Worm (Caenorhabditis elegans): ENCODE data around the gene K12H6.8.

The K12H6.8 gene

ce11 chrII:2859873-2860821, 32.5 kb downstream of the K12H6.8 start (continued):
- TF ChIP-seq php-3 (GFP tag; IDR thresholded peaks at IDR 0.05) (0 out of 2 replicates have a peak, but pooled peaks have one; percentile 30), D1046.2 (GFP tag; IDR thresholded peaks at IDR 0.05) (0 out of 2 replicates have a peak, but pooled peaks have one; percentile 46), zip-2 (tag; optimal IDR thresholded peaks at IDR 0.05) (no peak), hlh-11 (tag; optimal IDR thresholded peaks at IDR 0.05) (peak; percentile 1), egl-43 (GFP tag; IDR thresholded peaks at IDR 0.05) (peak; percentile 90), sdz-12 (GFP tag; optimal IDR thresholded peaks at IDR 0.05) (no peak), nhr-6 (tag; optimal IDR thresholded peaks at IDR 0.05) (no peak), T26A8.4 (GFP tag; IDR thresholded peaks at IDR 0.05) (0 out of 2 replicates have a peak, but pooled peaks have one; percentile 28)

ce11 chrII:2861385-2862099, 33.8 kb downstream of the K12H6.8 start:
- no peak for TF ChIP-seq nhr-41 (GFP tag; IDR thresholded peaks at IDR 0.05)
- TF ChIP-seq ZK337.2 (GFP tag; IDR thresholded peaks at IDR 0.05): peak; percentile 42; the same call in 1 of the 2 replicates
- peak; percentile 60; the same call in 1 of the 2 replicates for TF ChIP-seq tra-1 (GFP tag; IDR thresholded peaks at IDR 0.05)
- TF ChIP-seq lin-13 (GFP tag; optimal IDR thresholded peaks at IDR 0.05): peak; percentile 65
- TF ChIP-seq hmg-1.1 (GFP tag; IDR thresholded peaks at IDR 0.05): 0 out of 2 replicates have a peak, but pooled peaks have one; percentile 11
- TF ChIP-seq lin-1 (GFP tag; IDR thresholded peaks at IDR 0.05): peak; percentile 38; the same call in 1 of the 2 replicates
- TF ChIP-seq D1046.2 (GFP tag; IDR thresholded peaks at IDR 0.05): 0 out of 2 replicates have a peak, but pooled peaks have one; percentile 20
- TF ChIP-seq mdt-29 (GFP tag; IDR thresholded peaks at IDR 0.05): 0 out of 2 replicates have a peak, but pooled peaks have one; percentile 10
- TF ChIP-seq F10B5.3 (tag; optimal IDR thresholded peaks at IDR 0.05): peak; percentile 20
- TF ChIP-seq F26F4.8 (GFP tag; conservative IDR thresholded peaks at IDR 0.05): 0 out of 2 replicates have a peak, but pooled peaks have one; percentile 25
- TF ChIP-seq dmd-6 (GFP tag; IDR thresholded peaks at IDR 0.05): 0 out of 2 replicates have a peak, but pooled peaks have one; percentile 22
- peak; percentile 30; the same call in 1 of the 2 replicates for TF ChIP-seq Y105C5A.15 (GFP tag; IDR thresholded peaks at IDR 0.05)
- no peak for TF ChIP-seq ZK546.5 (tag; optimal IDR thresholded peaks at IDR 0.05)
- TF ChIP-seq nhr-77 (tag; optimal IDR thresholded peaks at IDR 0.05): no peak
- TF ChIP-seq ceh-32 (tag; optimal IDR thresholded peaks at IDR 0.05; ENCODE audit: poor library complexity): no peak
- 0 out of 2 replicates have a peak, but pooled peaks have one; percentile 16 for TF ChIP-seq php-3 (GFP tag; IDR thresholded peaks at IDR 0.05)
- peak; percentile 49 for TF ChIP-seq mes-2 (tag; optimal IDR thresholded peaks at IDR 0.05; ENCODE audit: poor library complexity, severe bottlenecking)
- TF ChIP-seq set-16 (GFP tag; IDR thresholded peaks at IDR 0.05): peak; percentile 71
- TF ChIP-seq pha-4 (GFP tag; IDR thresholded peaks at IDR 0.05): peak; percentile 75; the same call in 1 of the 2 replicates
- TF ChIP-seq pha-4 (tag; optimal IDR thresholded peaks at IDR 0.05): no peak
- no peak for TF ChIP-seq mxl-3 (GFP tag; optimal IDR thresholded peaks at IDR 0.05)
- TF ChIP-seq nhr-28 (tag; optimal IDR thresholded peaks at IDR 0.05): peak; percentile 9
- TF ChIP-seq T26A8.4 (GFP tag; IDR thresholded peaks at IDR 0.05): no peak
- TF ChIP-seq rbr-2 (tag; optimal IDR thresholded peaks at IDR 0.05): peak; percentile 3
- TF ChIP-seq hlh-11 (tag; optimal IDR thresholded peaks at IDR 0.05): peak; percentile 14
- TF ChIP-seq vab-7 (GFP tag; IDR thresholded peaks at IDR 0.05): peak; percentile 72
- TF ChIP-seq lim-7 (GFP tag; IDR thresholded peaks at IDR 0.05): peak; percentile 71
- TF ChIP-seq snpc-4 (tag; optimal IDR thresholded peaks at IDR 0.05): no peak
- TF ChIP-seq snpc-1.2 (GFP tag; IDR thresholded peaks at IDR 0.05): peak; percentile 30; the same call in 1 of the 2 replicates
- TF ChIP-seq madf-5 (GFP tag; IDR thresholded peaks at IDR 0.05): 0 out of 4 replicates have a peak, but pooled peaks of 1 of the 2 experiments have one; percentile 60
- peak; percentile 76 for TF ChIP-seq dmd-8 (GFP tag; IDR thresholded peaks at IDR 0.05)
- TF ChIP-seq Y48G9A.11 (GFP tag; IDR thresholded peaks at IDR 0.05): 0 out of 2 replicates have a peak, but pooled peaks have one; percentile 33
- peak; percentile 0 for TF ChIP-seq nhr-102 (tag; optimal IDR thresholded peaks at IDR 0.05)
- no peak for TF ChIP-seq hif-1 (tag; optimal IDR thresholded peaks at IDR 0.05)
- TF ChIP-seq daf-16 (GFP tag; optimal IDR thresholded peaks at IDR 0.05): peak in 1 of 2 experiments; percentile 23
- no peak for TF ChIP-seq daf-16 (tag; optimal IDR thresholded peaks at IDR 0.05)
- no peak for TF ChIP-seq ztf-11 (tag; optimal IDR thresholded peaks at IDR 0.05)
- TF ChIP-seq daf-19 (GFP tag; conservative IDR thresholded peaks at IDR 0.05): no peak
- peak; percentile 85 for TF ChIP-seq egl-43 (GFP tag; IDR thresholded peaks at IDR 0.05)
- no peak for TF ChIP-seq zag-1 (tag; optimal IDR thresholded peaks at IDR 0.05)

Measured in whole organism, L4 larva.